Worm (Caenorhabditis elegans) whole organism, mixed stage, embryonic: ENCODE results near the gene R08C7.11.

Experiments
- nhr-237 ChIP-seq: fragments of 150-350 bp; optimal IDR thresholded peaks from 2 replicates; lab custom pipeline; 2014; ENCODE audit warnings: missing biosample characterization, missing genetic modification characterization
- nhr-76 ChIP-seq: sonication (generic microtip); optimal IDR thresholded peaks from 2 replicates; lab custom pipeline; 2017; ENCODE audit warnings: missing biosample characterization, missing genetic modification characterization
- pha-4 ChIP-seq: fragments of 150-350 bp; optimal IDR thresholded peaks from 2 replicates; lab custom pipeline; 2018; ENCODE audit warnings: missing biosample characterization, missing genetic modification reagents, missing genetic modification characterization
- unc-39 ChIP-seq: fragments of 150-350 bp; optimal IDR thresholded peaks from 2 replicates; lab custom pipeline; 2014; ENCODE audit warnings: missing biosample characterization, missing genetic modification characterization

DNA sequence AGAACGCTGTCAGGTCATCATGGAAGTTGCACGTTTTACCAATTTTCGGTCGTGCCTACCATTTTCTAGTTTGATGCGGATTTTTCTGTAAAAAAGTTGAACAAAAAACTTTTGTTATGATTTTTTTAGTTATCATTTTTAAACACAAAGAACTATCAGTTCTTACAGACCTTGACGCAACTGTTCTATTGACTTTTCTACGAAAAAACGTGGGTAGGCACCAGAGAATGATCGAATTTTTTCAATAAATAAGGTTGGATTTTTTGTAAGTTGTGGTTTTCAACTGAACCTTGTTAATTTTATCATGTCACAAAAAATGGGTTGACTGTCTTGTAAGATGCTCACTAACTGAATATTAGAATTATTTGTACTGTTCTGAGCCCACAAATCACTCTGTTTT lies 23.9 kb upstream of the R08C7.11 start:
- TF ChIP-seq nhr-237: no peak
- no peak for TF ChIP-seq unc-39 (tag; lab: Kevin White, UChicago)
- TF ChIP-seq nhr-76 (tag; lab: Kevin White, UChicago): no peak
- no peak for TF ChIP-seq pha-4 (tag; lab: Kevin White, UChicago)
